Worm (Caenorhabditis elegans) whole organism, late embryonic: Measurements from ENCODE around the gene unc-61.

Experiments
- nhr-11 ChIP-seq: fragments of 150-350 bp; optimal IDR thresholded peaks from 2 replicates; lab custom pipeline; 2014; ENCODE audit warnings: missing biosample characterization, missing genetic modification characterization
- pqm-1 ChIP-seq: sonication (generic microtip); optimal IDR thresholded peaks from 2 replicates; lab custom pipeline; 2016; ENCODE audit warnings: missing genetic modification characterization, missing compliant biosample characterization

DNA sequence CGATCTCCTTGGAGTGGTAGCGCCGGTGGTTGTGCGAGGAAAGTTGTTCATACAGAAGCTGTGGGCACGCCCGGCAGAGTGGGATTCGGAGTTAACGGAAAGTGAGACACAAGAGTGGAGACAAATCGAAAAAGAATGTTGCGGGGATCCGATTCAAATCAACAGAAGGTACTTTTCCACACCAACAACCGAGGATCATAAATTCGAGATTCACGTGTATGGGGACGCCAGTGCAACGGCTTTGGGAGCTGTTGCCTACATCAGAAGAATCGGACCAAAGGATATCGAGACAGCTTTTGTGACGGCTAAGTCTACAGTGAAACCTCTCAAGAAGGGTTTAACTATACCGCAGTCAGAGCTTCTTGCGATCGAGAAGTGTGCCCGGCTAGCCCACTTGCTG lies 29.5 kb upstream of the unc-61 start:
- no peak for TF ChIP-seq nhr-11
- no peak for TF ChIP-seq pqm-1 (tag; lab: Kevin White, UChicago)
